Worm (Caenorhabditis elegans) whole organism, L3 larva: ENCODE data around the gene C04G2.5.

ENCODE experiments used
- lin-39 ChIP-seq: fragments of 150-350 bp; optimal IDR thresholded peaks from 2 replicates; lab custom pipeline; 2018; ENCODE audit warnings: missing biosample characterization, missing genetic modification reagents, missing genetic modification characterization
- nhr-25 ChIP-seq: sonication (generic microtip); optimal IDR thresholded peaks from 2 replicates; lab custom pipeline; 2017; ENCODE audit warnings: missing biosample characterization, missing genetic modification characterization
- nhr-77 ChIP-seq: fragments of 150-350 bp; optimal IDR thresholded peaks from 2 replicates; lab custom pipeline; 2014; ENCODE audit warnings: missing biosample characterization, missing genetic modification characterization
- skn-1 ChIP-seq: fragments of 150-350 bp; optimal IDR thresholded peaks from 2 replicates; lab custom pipeline; 2014; ENCODE audit warnings: missing biosample characterization, missing genetic modification characterization
- zag-1 ChIP-seq: fragments of 150-350 bp; optimal IDR thresholded peaks from 2 replicates; lab custom pipeline; 2014; ENCODE audit warnings: missing biosample characterization, missing genetic modification characterization

DNA sequence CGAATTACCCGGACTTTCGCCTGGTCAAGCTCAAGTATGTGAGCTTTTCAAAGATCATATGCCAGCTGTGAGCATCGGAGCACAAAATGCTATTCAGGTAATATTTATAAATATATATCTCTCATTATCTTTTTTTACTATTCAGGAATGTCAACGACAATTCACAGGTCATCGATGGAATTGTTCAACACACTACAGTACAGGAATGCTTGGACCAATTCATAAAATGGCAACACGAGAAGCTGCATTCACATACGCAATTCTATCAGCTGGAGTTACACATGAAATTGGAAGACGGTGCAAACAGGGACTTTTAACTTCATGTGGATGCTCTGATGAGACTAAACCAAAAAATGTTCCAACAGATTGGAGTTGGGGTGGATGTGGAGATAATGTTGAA, 26.8 kb downstream of the C04G2.5 start:
- TF ChIP-seq lin-39 (tag; lab: Kevin White, UChicago) (no peak), nhr-77 (tag; lab: Kevin White, UChicago) (no peak), zag-1 (no peak), skn-1 (tag; lab: Kevin White, UChicago) (no peak), nhr-25 (no peak)
